Fruit fly (Drosophila melanogaster) whole organism, adult: ENCODE results near the gene frj.

Experiments used
- CG33017 ChIP-seq: fragments of 200-800 bp; sonication (Bioruptor generic); optimal IDR thresholded peaks from 2 replicates; lab custom pipeline; 2018; ENCODE audit warnings: missing biosample characterization, mild to moderate bottlenecking, missing genetic modification characterization, moderate library complexity
- CG7045 ChIP-seq: fragments of 200-800 bp; sonication (Bioruptor generic); optimal IDR thresholded peaks from 2 replicates; lab custom pipeline; 2017; ENCODE audit warnings: missing biosample characterization, mild to moderate bottlenecking, missing genetic modification characterization
- CG7101 ChIP-seq: fragments of 200-800 bp; sonication (Bioruptor generic); optimal IDR thresholded peaks from 2 replicates; lab custom pipeline; 2018; ENCODE audit warnings: missing biosample characterization, mild to moderate bottlenecking, missing genetic modification characterization, moderate library complexity
- Hr96 ChIP-seq: fragments of 200-800 bp; sonication (Bioruptor generic); optimal IDR thresholded peaks from 2 replicates; lab custom pipeline; 2016; ENCODE audit warnings: missing biosample characterization, missing genetic modification characterization
- Mnt ChIP-seq: fragments of 200-800 bp; sonication (Bioruptor generic); optimal IDR thresholded peaks from 2 replicates; lab custom pipeline; 2016; ENCODE audit warnings: missing biosample characterization, mild to moderate bottlenecking, missing genetic modification characterization
- cnc ChIP-seq, 2 experiments: fragments of >200 bp; optimal IDR thresholded peaks; 2 replicates each; lab custom pipeline; 2017
- ovo ChIP-seq: fragments of 200-800 bp; sonication (Bioruptor generic); optimal IDR thresholded peaks from 2 replicates; lab custom pipeline; 2016; ENCODE audit warnings: missing biosample characterization, missing genetic modification characterization
- toe ChIP-seq: fragments of 200-800 bp; sonication (Bioruptor generic); optimal IDR thresholded peaks from 2 replicates; lab custom pipeline; 2016; ENCODE audit warnings: missing biosample characterization, missing genetic modification characterization

DNA sequence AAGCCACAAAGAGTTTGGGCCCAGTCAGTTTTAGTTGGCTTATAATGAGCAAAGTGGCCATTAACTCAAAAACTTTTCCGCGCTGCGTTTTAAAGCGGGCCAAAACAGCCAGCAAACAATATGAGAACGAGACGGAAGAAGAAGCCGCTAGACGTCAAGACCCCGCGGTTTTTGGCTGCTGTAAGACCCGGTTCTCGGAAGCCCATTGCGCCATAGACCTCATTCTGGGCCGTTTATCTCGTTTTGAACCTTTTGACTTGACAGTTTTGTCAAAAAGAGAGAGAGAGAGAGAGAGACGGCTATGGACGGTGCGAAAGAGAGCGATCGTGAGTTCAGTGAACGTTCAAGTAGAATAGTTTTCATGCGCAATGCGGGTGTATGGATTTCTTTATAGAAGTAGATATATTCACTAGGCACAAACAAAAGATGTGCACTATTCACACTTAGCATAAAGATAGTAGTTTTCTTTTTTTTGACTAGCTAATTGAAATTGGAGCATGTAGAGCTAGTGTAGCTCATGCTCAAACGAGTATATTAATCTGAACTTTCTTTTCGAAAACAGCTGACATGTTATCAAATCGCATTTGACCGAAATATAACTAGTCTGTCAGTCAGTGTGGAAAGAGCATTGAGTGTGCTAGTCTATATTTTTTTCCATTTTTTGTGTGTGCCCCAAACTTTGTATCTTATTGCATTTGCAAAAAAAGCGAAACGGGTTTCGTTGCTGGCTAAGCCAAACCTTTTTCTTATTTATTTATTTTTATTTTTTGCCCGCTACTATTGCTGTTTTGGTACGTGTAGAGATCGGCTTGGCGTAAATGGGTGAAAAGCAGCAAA lies 47.3 kb downstream of the frj start:
- TF ChIP-seq ovo, result no peak
- no peak for TF ChIP-seq CG7101 (tag; lab: Kevin White, UChicago)
- TF ChIP-seq CG7045 (GFP tag; lab: Kevin White, UChicago), result no peak
- TF ChIP-seq toe (GFP tag; lab: Kevin White, UChicago), result no peak
- no peak for TF ChIP-seq Hr96 (GFP tag; lab: Kevin White, UChicago)
- TF ChIP-seq CG33017, result no peak
- no peak for TF ChIP-seq cnc (optimal IDR thresholded peaks at IDR 0.05; lab: Kevin White, UChicago)
- no peak for TF ChIP-seq Mnt (GFP tag; lab: Kevin White, UChicago)
